Worm (Caenorhabditis elegans): Measurements from ENCODE around the gene slc-17.1.

slc-17.1 gene

DNA sequence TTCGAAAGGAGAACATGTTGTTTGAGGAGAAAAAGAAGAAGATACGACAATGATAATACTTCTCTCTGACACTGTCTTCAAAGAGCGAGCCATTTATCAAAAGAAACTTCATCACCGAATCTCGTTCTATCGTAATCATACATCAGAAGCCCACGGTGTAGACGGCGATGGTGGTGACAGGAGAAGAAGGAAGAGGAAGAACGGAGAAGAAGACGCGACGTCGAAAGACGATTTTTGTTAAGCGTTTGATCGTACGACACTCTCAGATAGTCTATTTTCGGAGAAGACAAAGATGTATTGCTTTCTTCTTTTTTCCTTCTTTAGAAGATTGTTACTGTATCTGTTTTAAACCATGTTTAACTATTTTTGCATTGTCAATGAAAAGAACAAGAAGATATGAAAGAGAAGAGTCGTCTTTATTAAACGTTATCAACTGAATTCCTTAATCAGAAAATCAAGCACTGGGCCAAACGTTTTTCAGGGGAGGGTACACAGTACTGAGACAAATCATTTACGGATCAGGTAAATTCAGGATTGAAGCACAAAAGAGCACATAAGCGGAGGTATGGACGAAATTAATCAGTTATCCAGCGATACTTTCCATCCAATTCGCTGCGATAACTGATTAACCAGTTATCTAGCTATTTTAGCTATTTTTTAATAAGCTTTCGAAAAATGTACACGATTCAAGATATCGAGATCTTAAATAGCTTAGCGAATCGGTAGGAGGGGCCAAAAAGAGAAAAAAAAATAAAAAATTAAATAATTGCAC is 44.7 kb downstream of the slc-17.1 start:
- TF ChIP-seq tbx-8 (GFP tag; optimal IDR thresholded peaks at IDR 0.05): no peak
- no peak for TF ChIP-seq unc-120 (tag; optimal IDR thresholded peaks at IDR 0.05; ENCODE audit: poor library complexity, severe bottlenecking)
- no peak for TF ChIP-seq nhr-76 (tag; optimal IDR thresholded peaks at IDR 0.05)
- no peak for TF ChIP-seq bed-3 (GFP tag; optimal IDR thresholded peaks at IDR 0.05)
- TF ChIP-seq lin-13 (tag; optimal IDR thresholded peaks at IDR 0.05): no peak
- no peak for TF ChIP-seq unc-39 (tag; optimal IDR thresholded peaks at IDR 0.05)
- no peak for TF ChIP-seq nhr-237 (tag; optimal IDR thresholded peaks at IDR 0.05)
- no peak for TF ChIP-seq ztf-11 (tag; optimal IDR thresholded peaks at IDR 0.05)
- no peak for TF ChIP-seq M03D4.4 (tag; optimal IDR thresholded peaks at IDR 0.05)
- TF ChIP-seq mep-1 (tag; optimal IDR thresholded peaks at IDR 0.05): no peak
- no peak for TF ChIP-seq nhr-2 (tag; optimal IDR thresholded peaks at IDR 0.05)
- TF ChIP-seq blmp-1 (tag; optimal IDR thresholded peaks at IDR 0.05): no peak
- TF ChIP-seq sem-2 (GFP tag; optimal IDR thresholded peaks at IDR 0.05): no peak
- TF ChIP-seq nhr-12 (tag; optimal IDR thresholded peaks at IDR 0.05): no peak
- no peak for TF ChIP-seq cnd-1 (tag; optimal IDR thresholded peaks at IDR 0.05)
- no peak for TF ChIP-seq ceh-83 (GFP tag; optimal IDR thresholded peaks at IDR 0.05)
- no peak for TF ChIP-seq nhr-28 (tag; optimal IDR thresholded peaks at IDR 0.05)
- TF ChIP-seq snpc-4 (tag; optimal IDR thresholded peaks at IDR 0.05): no peak

DNA sequence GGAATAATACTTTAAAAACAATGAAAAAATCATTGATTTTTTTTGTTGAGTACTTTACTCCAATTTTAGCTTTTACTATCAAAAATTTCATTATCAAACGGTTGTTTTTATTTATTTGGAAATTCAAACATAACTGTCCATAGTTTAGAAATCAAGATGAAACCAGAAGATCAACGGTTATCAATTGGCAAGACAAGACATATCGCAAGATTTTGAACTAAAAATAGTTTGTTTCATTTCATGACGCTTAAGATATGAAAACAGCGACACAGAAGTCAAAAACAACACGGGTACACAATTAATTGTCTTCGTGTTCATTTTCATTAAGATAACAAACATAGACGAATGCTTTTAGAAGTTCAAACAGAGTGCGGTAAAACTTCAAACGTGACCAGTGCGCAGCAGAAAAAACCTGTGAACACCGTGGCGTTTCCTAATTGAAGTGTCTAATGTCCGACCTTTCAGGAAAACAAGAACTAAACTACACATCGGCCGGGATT is 47.1 kb downstream of the slc-17.1 start:
- TF ChIP-seq zip-8 (tag; optimal IDR thresholded peaks at IDR 0.05) (no peak), unc-62 (GFP tag; optimal IDR thresholded peaks at IDR 0.05) (no peak), nhr-28 (tag; optimal IDR thresholded peaks at IDR 0.05) (no peak), lsy-2 (tag; optimal IDR thresholded peaks at IDR 0.05) (no peak), M03D4.4 (tag; optimal IDR thresholded peaks at IDR 0.05) (no peak), blmp-1 (tag; optimal IDR thresholded peaks at IDR 0.05) (no peak), ces-1 (GFP tag; optimal IDR thresholded peaks at IDR 0.05) (no peak), mls-2 (tag; optimal IDR thresholded peaks at IDR 0.05) (no peak), flh-1 (GFP tag; optimal IDR thresholded peaks at IDR 0.05) (no peak), unc-120 (tag; optimal IDR thresholded peaks at IDR 0.05; ENCODE audit: poor library complexity, severe bottlenecking) (no peak), ceh-83 (GFP tag; optimal IDR thresholded peaks at IDR 0.05) (no peak), unc-39 (tag; optimal IDR thresholded peaks at IDR 0.05) (no peak), pha-4 (tag; optimal IDR thresholded peaks at IDR 0.05) (no peak), ztf-11 (tag; optimal IDR thresholded peaks at IDR 0.05) (no peak), tbx-8 (GFP tag; optimal IDR thresholded peaks at IDR 0.05) (no peak), ham-2 (GFP tag; optimal IDR thresholded peaks at IDR 0.05) (no peak)

DNA sequence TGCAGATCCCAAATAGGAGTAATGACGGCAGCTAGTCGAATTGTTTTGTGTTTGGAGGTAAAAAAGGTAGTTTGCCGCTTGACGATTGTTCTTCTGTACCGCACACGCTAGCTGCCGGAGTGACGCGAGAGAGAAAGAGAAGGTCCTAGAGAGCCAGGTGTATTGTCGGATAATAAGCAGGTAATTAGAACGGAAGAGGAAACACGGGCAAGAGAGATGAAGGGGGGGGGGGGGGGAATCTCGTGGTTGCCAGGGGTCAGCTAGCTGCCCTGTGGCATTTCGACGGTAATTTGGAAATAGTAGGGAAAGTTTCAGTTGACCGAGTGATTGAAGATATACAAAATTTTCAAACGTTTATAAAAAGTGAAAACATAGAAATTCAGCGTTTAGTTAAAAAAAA is 50.8 kb downstream of the slc-17.1 start, which contains the start of gene crb-1:
crb-1 (minus strand) TSS at position 147 of the 400 bp plus-strand sequence.
- TF ChIP-seq pha-4 (tag; optimal IDR thresholded peaks at IDR 0.05) (no peak), sptf-1 (tag; optimal IDR thresholded peaks at IDR 0.05) (peak; percentile 62), blmp-1 (tag; optimal IDR thresholded peaks at IDR 0.05) (no peak), ham-2 (GFP tag; optimal IDR thresholded peaks at IDR 0.05) (peak; percentile 49), zip-8 (tag; optimal IDR thresholded peaks at IDR 0.05) (no peak), unc-120 (tag; optimal IDR thresholded peaks at IDR 0.05; ENCODE audit: poor library complexity, severe bottlenecking) (no peak), drap-1 (GFP tag; optimal IDR thresholded peaks at IDR 0.05) (no peak), nhr-237 (tag; optimal IDR thresholded peaks at IDR 0.05) (no peak), mls-2 (tag; optimal IDR thresholded peaks at IDR 0.05) (peak; percentile 64), snpc-4 (tag; optimal IDR thresholded peaks at IDR 0.05) (no peak), lsy-2 (tag; optimal IDR thresholded peaks at IDR 0.05) (no peak), unc-62 (GFP tag; optimal IDR thresholded peaks at IDR 0.05) (no peak), ces-1 (GFP tag; optimal IDR thresholded peaks at IDR 0.05) (no peak), ztf-11 (tag; optimal IDR thresholded peaks at IDR 0.05) (no peak), bed-3 (GFP tag; optimal IDR thresholded peaks at IDR 0.05) (no peak)

DNA sequence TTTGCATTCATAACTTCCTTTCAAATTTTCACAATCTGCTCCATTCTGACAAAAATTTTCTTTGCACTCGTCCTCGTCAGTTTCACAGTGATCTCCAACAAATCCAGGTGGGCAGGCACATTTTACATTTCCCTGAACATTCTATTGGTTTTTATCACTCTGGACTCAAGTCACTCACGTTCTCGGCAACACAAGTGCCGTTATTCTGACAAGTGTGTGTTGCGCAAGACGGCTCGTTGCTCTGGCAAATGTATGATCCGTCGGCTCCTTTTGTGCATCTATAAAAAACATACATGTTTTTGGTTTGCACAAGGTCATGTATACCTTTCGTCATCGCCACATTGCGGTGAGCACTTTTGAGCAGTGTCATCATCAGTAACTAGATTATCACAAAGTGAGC is 52.1 kb downstream of the slc-17.1 start:
- TF ChIP-seq flh-1 (GFP tag; optimal IDR thresholded peaks at IDR 0.05) (no peak), unc-120 (tag; optimal IDR thresholded peaks at IDR 0.05; ENCODE audit: poor library complexity, severe bottlenecking) (no peak), tbx-8 (GFP tag; optimal IDR thresholded peaks at IDR 0.05) (no peak), lin-32 (GFP tag; optimal IDR thresholded peaks at IDR 0.05) (no peak), zip-8 (tag; optimal IDR thresholded peaks at IDR 0.05) (peak; percentile 42)
